Worm (Caenorhabditis elegans) whole organism, early embryonic: Measurements from ENCODE around the gene msp-36.

ENCODE experiments used
- B0310.2 ChIP-seq: sonication (generic microtip); optimal IDR thresholded peaks from 2 replicates; lab custom pipeline; 2016; ENCODE audit warnings: mild to moderate bottlenecking, missing genetic modification characterization, missing compliant biosample characterization
- F13C5.2 ChIP-seq: sonication (generic microtip); optimal IDR thresholded peaks from 2 replicates; lab custom pipeline; 2017; ENCODE audit warnings: mild to moderate bottlenecking, missing genetic modification characterization, inconsistent platforms, missing compliant biosample characterization
- aly-1 ChIP-seq: sonication (generic microtip); optimal IDR thresholded peaks from 2 replicates; lab custom pipeline; 2016; ENCODE audit warnings: missing genetic modification characterization, missing compliant biosample characterization
- ama-1 ChIP-seq: fragments of 150-350 bp; optimal IDR thresholded peaks from 2 replicates; lab custom pipeline; 2014
- ceh-36 ChIP-seq: sonication (generic microtip); optimal IDR thresholded peaks from 2 replicates; lab custom pipeline; 2016; ENCODE audit warnings: missing genetic modification characterization, inconsistent platforms, missing compliant biosample characterization
- ets-7 ChIP-seq: sonication (generic microtip); optimal IDR thresholded peaks from 2 replicates; lab custom pipeline; 2016; ENCODE audit warnings: missing genotype, missing genetic modification characterization, missing compliant biosample characterization
- flt-1 ChIP-seq: fragments of 200-800 bp; sonication (Bioruptor generic); IDR thresholded peaks from 2 replicates; pipeline ENCODE4 v1.3.6; 2022; ENCODE audit warnings: missing genetic modification characterization, missing compliant biosample characterization
- hmbx-1 ChIP-seq: sonication (generic microtip); optimal IDR thresholded peaks from 2 replicates; lab custom pipeline; 2016; ENCODE audit warnings: mild to moderate bottlenecking, missing genetic modification characterization, missing compliant biosample characterization
- hnd-1 ChIP-seq: sonication (generic microtip); optimal IDR thresholded peaks from 2 replicates; lab custom pipeline; 2016; ENCODE audit warnings: missing genetic modification characterization, missing compliant biosample characterization
- pes-1 ChIP-seq: fragments of 200-800 bp; sonication (Bioruptor generic); IDR thresholded peaks from 2 replicates; pipeline ENCODE4 v1.3.6; 2022; ENCODE audit warnings: missing genetic modification reagents, missing genetic modification characterization, missing compliant biosample characterization
- scrt-1 ChIP-seq: fragments of 200-800 bp; sonication (Bioruptor generic); IDR thresholded peaks from 2 replicates; pipeline ENCODE4 v1.3.6; 2022; ENCODE audit warnings: missing genetic modification characterization, missing compliant biosample characterization
- sea-1 ChIP-seq: fragments of 200-800 bp; sonication (Bioruptor generic); conservative IDR thresholded peaks from 2 replicates; pipeline ENCODE4 v1.3.6; 2022; ENCODE audit warnings: missing genetic modification characterization, missing compliant biosample characterization
- tbx-11 ChIP-seq: fragments of 200-800 bp; sonication (Bioruptor generic); IDR thresholded peaks from 2 replicates; pipeline ENCODE4 v1.3.6; 2022; ENCODE audit warnings: missing genetic modification characterization, missing compliant biosample characterization
- tbx-37 ChIP-seq: fragments of 200-800 bp; sonication (Bioruptor generic); conservative IDR thresholded peaks from 2 replicates; pipeline ENCODE4 v1.3.6; 2022; ENCODE audit warnings: missing genetic modification reagents, missing genetic modification characterization, missing compliant biosample characterization

DNA sequence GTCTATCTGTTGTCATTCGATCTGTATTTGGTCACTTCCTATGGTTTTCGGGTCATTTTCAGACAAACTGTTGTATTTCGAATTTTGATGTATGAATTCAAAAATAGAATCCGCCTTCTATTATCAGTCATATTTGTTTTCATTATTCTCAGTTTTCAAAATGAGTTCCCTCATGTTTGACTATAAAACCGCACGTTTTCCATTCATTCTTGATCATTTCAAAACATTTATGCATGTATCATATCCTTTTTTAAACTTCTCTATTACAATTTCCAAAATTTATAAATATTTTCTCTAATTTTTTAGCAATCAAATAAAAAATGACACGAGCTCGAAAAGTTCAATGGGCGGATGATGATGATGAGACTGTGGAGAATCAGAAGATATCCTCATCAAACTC lies 42.6 kb downstream of the msp-36 start, which contains the start of gene K08F4.12:
- TF ChIP-seq ama-1 (lab: Kevin White, UChicago): no peak
- no peak for TF ChIP-seq hmbx-1 (tag; lab: Kevin White, UChicago)
- no peak for TF ChIP-seq pes-1 (GFP tag; lab: Robert Waterston, UW)
- TF ChIP-seq hnd-1 (tag; lab: Kevin White, UChicago): no peak
- no peak for TF ChIP-seq B0310.2 (tag; lab: Kevin White, UChicago)
- TF ChIP-seq ets-7 (tag; lab: Kevin White, UChicago): no peak
- TF ChIP-seq ceh-36 (tag; lab: Kevin White, UChicago): no peak
- no peak for TF ChIP-seq F13C5.2 (tag; lab: Kevin White, UChicago)
- no peak for TF ChIP-seq tbx-11 (GFP tag; lab: Robert Waterston, UW)
- TF ChIP-seq tbx-37: no peak
- TF ChIP-seq flt-1 (GFP tag; lab: Robert Waterston, UW): no peak
- no peak for TF ChIP-seq scrt-1 (GFP tag; lab: Robert Waterston, UW)
- TF ChIP-seq sea-1 (GFP tag; lab: Robert Waterston, UW): no peak
- no peak for TF ChIP-seq aly-1 (tag; lab: Kevin White, UChicago)
